Fruit fly (Drosophila melanogaster) whole organism, embryonic: ENCODE measurements around the gene SecS.

Experiments
- CG10565 ChIP-seq: fragments of 200-800 bp; sonication (Bioruptor generic); optimal IDR thresholded peaks from 3 replicates; lab custom pipeline; 2016; ENCODE audit warnings: missing biosample characterization, mild to moderate bottlenecking, missing genetic modification characterization
- CG10959 ChIP-seq: fragments of 200-800 bp; sonication (Bioruptor generic); IDR thresholded peaks from 2 replicates; pipeline ENCODE4 v1.3.6; 2022; ENCODE audit warnings: missing biosample characterization, missing genetic modification characterization
- CG11093 ChIP-seq: fragments of 200-800 bp; sonication (Bioruptor generic); IDR thresholded peaks from 3 replicates; pipeline ENCODE4 v1.3.6; 2022; ENCODE audit warnings: missing biosample characterization, missing genetic modification characterization
- CG11456 ChIP-seq: fragments of 200-800 bp; sonication (Bioruptor generic); IDR thresholded peaks from 3 replicates; pipeline ENCODE4 v1.3.6; 2022; ENCODE audit warnings: missing biosample characterization, missing genetic modification characterization
- CG11723 ChIP-seq: fragments of 200-800 bp; sonication (Bioruptor generic); optimal IDR thresholded peaks from 2 replicates; lab custom pipeline; 2017; ENCODE audit warnings: missing biosample characterization, mild to moderate bottlenecking, missing genetic modification characterization
- CG12769 ChIP-seq: fragments of 200-800 bp; sonication (Bioruptor generic); optimal IDR thresholded peaks from 2 replicates; lab custom pipeline; 2019; ENCODE audit warnings: missing biosample characterization, mild to moderate bottlenecking, missing genetic modification characterization, moderate library complexity
- CG13624 ChIP-seq: fragments of 200-800 bp; sonication (Bioruptor generic); optimal IDR thresholded peaks from 2 replicates; lab custom pipeline; 2016; ENCODE audit warnings: missing biosample characterization, missing genetic modification characterization
- CG16779 ChIP-seq: fragments of 200-800 bp; sonication (Bioruptor generic); IDR thresholded peaks from 2 replicates; pipeline ENCODE4 v1.3.6; 2022; ENCODE audit warnings: missing biosample characterization, missing genetic modification characterization
- CG17328 ChIP-seq: fragments of 200-800 bp; sonication (Bioruptor generic); IDR thresholded peaks from 2 replicates; pipeline ENCODE4 v1.3.6; 2022; ENCODE audit warnings: missing biosample characterization, missing genetic modification characterization
- CG17361 ChIP-seq: fragments of 200-800 bp; sonication (Bioruptor generic); IDR thresholded peaks from 3 replicates; pipeline ENCODE4 v1.3.6; 2022; ENCODE audit warnings: missing biosample characterization, missing genetic modification characterization
- CG2202 ChIP-seq: fragments of 200-800 bp; sonication (Bioruptor generic); optimal IDR thresholded peaks from 2 replicates; lab custom pipeline; 2018; ENCODE audit warnings: missing biosample characterization, mild to moderate bottlenecking, missing genetic modification characterization
- CG42726 ChIP-seq: fragments of 200-800 bp; sonication (Bioruptor generic); IDR thresholded peaks from 2 replicates; pipeline ENCODE4 v1.3.6; 2022; ENCODE audit warnings: missing biosample characterization, missing genetic modification characterization; ENCODE audit not compliant: partially characterized antibody
- CG4424 ChIP-seq: fragments of 200-800 bp; sonication (Bioruptor generic); optimal IDR thresholded peaks from 3 replicates; lab custom pipeline; 2016; ENCODE audit warnings: missing biosample characterization, missing genetic modification characterization
- CG4707 ChIP-seq: fragments of 200-800 bp; sonication (Bioruptor generic); optimal IDR thresholded peaks from 2 replicates; lab custom pipeline; 2018; ENCODE audit warnings: missing biosample characterization, mild to moderate bottlenecking, missing genetic modification characterization, moderate library complexity
- CG6254 ChIP-seq: fragments of 200-800 bp; sonication (Bioruptor generic); optimal IDR thresholded peaks from 3 replicates; lab custom pipeline; 2017; ENCODE audit warnings: mild to moderate bottlenecking, missing biosample characterization, missing genetic modification reagents, missing genetic modification characterization
- CG6791 ChIP-seq: fragments of 200-800 bp; sonication (Bioruptor generic); IDR thresholded peaks from 3 replicates; pipeline ENCODE4 v1.3.6; 2022; ENCODE audit warnings: missing biosample characterization, missing genetic modification characterization; ENCODE audit not compliant: partially characterized antibody
- CG7987 ChIP-seq: fragments of 200-800 bp; sonication (Bioruptor generic); optimal IDR thresholded peaks from 2 replicates; lab custom pipeline; 2018; ENCODE audit warnings: missing biosample characterization, mild to moderate bottlenecking, missing genetic modification characterization, moderate library complexity
- CG8281 ChIP-seq: fragments of 200-800 bp; sonication (Bioruptor generic); optimal IDR thresholded peaks from 2 replicates; lab custom pipeline; 2018; ENCODE audit warnings: missing biosample characterization, mild to moderate bottlenecking, missing genetic modification characterization, moderate library complexity
- CG8478 ChIP-seq: fragments of >200 bp; optimal IDR thresholded peaks from 2 replicates; lab custom pipeline; 2018
- CTCF ChIP-seq: fragments of 200-800 bp; sonication (Bioruptor generic); optimal IDR thresholded peaks from 2 replicates; lab custom pipeline; 2017; ENCODE audit warnings: missing biosample characterization, mild to moderate bottlenecking, missing genetic modification characterization, moderate library complexity
- Camta ChIP-seq: fragments of 200-800 bp; sonication (Bioruptor generic); optimal IDR thresholded peaks from 2 replicates; lab custom pipeline; 2016; ENCODE audit warnings: missing biosample characterization, missing genetic modification characterization
- Dad ChIP-seq: fragments of 200-800 bp; sonication (Bioruptor generic); optimal IDR thresholded peaks from 3 replicates; lab custom pipeline; 2016; ENCODE audit warnings: missing biosample characterization, missing genetic modification characterization
- Dfd ChIP-seq, 2 experiments: fragments of >200 bp; optimal IDR thresholded peaks; 2 replicates each; lab custom pipeline; 2017; ENCODE audit warnings: missing biosample characterization in 2 of 2, missing genetic modification characterization in 2 of 2
- MESR4 ChIP-seq: fragments of 200-800 bp; sonication (Bioruptor generic); optimal IDR thresholded peaks from 2 replicates; lab custom pipeline; 2018; ENCODE audit warnings: missing biosample characterization, mild to moderate bottlenecking, missing genetic modification characterization, moderate library complexity
- Med ChIP-seq: fragments of 200-800 bp; sonication (Bioruptor generic); peaks from one replicate; lab custom pipeline; 2016; ENCODE audit warnings: missing biosample characterization, missing genetic modification characterization, mild to moderate bottlenecking, inconsistent platforms, moderate library complexity
- Stat92E ChIP-seq, 3 experiments: fragments of >200 bp in 2 of 3; fragments of 200-800 bp in 1 of 3; sonication (Bioruptor generic) in 1 of 3; optimal IDR thresholded peaks; 2 replicates each; lab custom pipeline; 2017 to 2019; ENCODE audit warnings: missing biosample characterization in 3 of 3, missing genetic modification characterization in 3 of 3, mild to moderate bottlenecking in 1 of 3, moderate library complexity in 1 of 3
- Trl ChIP-seq, 3 experiments: fragments of >200 bp in 2 of 3; fragments of 200-800 bp in 1 of 3; sonication (Bioruptor generic) in 1 of 3; optimal IDR thresholded peaks; 2 replicates in 1 of 3; 3 replicates in 2 of 3; lab custom pipeline; 2016 to 2017; ENCODE audit warnings: missing biosample characterization in 1 of 3, missing genetic modification characterization in 1 of 3
- Xrp1 ChIP-seq: fragments of 200-800 bp; sonication (Bioruptor generic); IDR thresholded peaks from 2 replicates; pipeline ENCODE4 v1.3.6; 2022; ENCODE audit warnings: missing biosample characterization, missing genetic modification characterization
- ab ChIP-seq: fragments of 200-800 bp; sonication (Bioruptor generic); optimal IDR thresholded peaks from 2 replicates; lab custom pipeline; 2016; ENCODE audit warnings: missing biosample characterization, missing genetic modification characterization
- ap ChIP-seq: fragments of 200-800 bp; sonication (Bioruptor generic); IDR thresholded peaks from 2 replicates; pipeline ENCODE4 v1.3.6; 2022; ENCODE audit warnings: missing biosample characterization, missing genetic modification characterization
- ase ChIP-seq: fragments of 200-800 bp; sonication (Bioruptor generic); IDR thresholded peaks from 3 replicates; pipeline ENCODE4 v1.3.6; 2022; ENCODE audit warnings: missing biosample characterization, missing genetic modification characterization
- az2 ChIP-seq: fragments of 200-800 bp; sonication (Bioruptor generic); optimal IDR thresholded peaks from 3 replicates; lab custom pipeline; 2016; ENCODE audit warnings: missing biosample characterization, missing genetic modification characterization
- bigmax ChIP-seq: fragments of 200-800 bp; sonication (Bioruptor generic); optimal IDR thresholded peaks from 2 replicates; lab custom pipeline; 2018; ENCODE audit warnings: missing biosample characterization, mild to moderate bottlenecking, missing genetic modification characterization
- chm ChIP-seq: fragments of 200-800 bp; sonication (Bioruptor generic); IDR thresholded peaks from 2 replicates; pipeline ENCODE4 v1.3.6; 2022; ENCODE audit warnings: missing biosample characterization, missing genetic modification characterization
- ci ChIP-seq: fragments of 200-800 bp; sonication (Bioruptor generic); IDR thresholded peaks from 3 replicates; pipeline ENCODE4 v1.3.6; 2022; ENCODE audit warnings: missing biosample characterization, missing genetic modification characterization
- croc ChIP-seq: fragments of 200-800 bp; sonication (Bioruptor generic); conservative IDR thresholded peaks from 3 replicates; pipeline ENCODE4 v1.3.6; 2022; ENCODE audit warnings: missing biosample characterization, missing genetic modification characterization
- grn ChIP-seq: fragments of 200-800 bp; sonication (Bioruptor generic); optimal IDR thresholded peaks from 3 replicates; lab custom pipeline; 2017; ENCODE audit warnings: missing biosample characterization, missing genetic modification characterization
- inv ChIP-seq: fragments of 200-800 bp; sonication (Bioruptor generic); IDR thresholded peaks from 2 replicates; pipeline ENCODE4 v1.3.6; 2022; ENCODE audit warnings: missing biosample characterization, missing genetic modification characterization; ENCODE audit not compliant: partially characterized antibody
- kay ChIP-seq: fragments of 200-800 bp; sonication (Bioruptor generic); optimal IDR thresholded peaks from 2 replicates; lab custom pipeline; 2016; ENCODE audit warnings: missing biosample characterization, missing genetic modification characterization
- nau ChIP-seq: fragments of 200-800 bp; sonication (Bioruptor generic); optimal IDR thresholded peaks from 3 replicates; lab custom pipeline; 2017; ENCODE audit warnings: missing biosample characterization, mild to moderate bottlenecking, missing genetic modification characterization, missing genetic modification reagents
- schlank ChIP-seq: fragments of 200-800 bp; sonication (Bioruptor generic); optimal IDR thresholded peaks from 2 replicates; lab custom pipeline; 2018; ENCODE audit warnings: missing biosample characterization, mild to moderate bottlenecking, missing genetic modification characterization
- slou ChIP-seq: fragments of 200-800 bp; sonication (Bioruptor generic); optimal IDR thresholded peaks from 3 replicates; lab custom pipeline; 2016; ENCODE audit warnings: missing biosample characterization, missing genetic modification characterization
- sna ChIP-seq: fragments of 200-800 bp; sonication (Bioruptor generic); IDR thresholded peaks from 2 replicates; pipeline ENCODE4 v1.3.6; 2022; ENCODE audit warnings: missing biosample characterization, missing genetic modification characterization; ENCODE audit not compliant: partially characterized antibody
- stc ChIP-seq: fragments of 200-800 bp; sonication (Bioruptor generic); IDR thresholded peaks from 2 replicates; pipeline ENCODE4 v1.3.6; 2022; ENCODE audit warnings: missing biosample characterization, missing genetic modification characterization
- tio ChIP-seq: fragments of 200-800 bp; sonication (Bioruptor generic); optimal IDR thresholded peaks from 2 replicates; lab custom pipeline; 2017; ENCODE audit warnings: missing biosample characterization, missing genetic modification characterization, inconsistent platforms
- trh ChIP-seq: fragments of 200-800 bp; sonication (Bioruptor generic); optimal IDR thresholded peaks from 2 replicates; lab custom pipeline; 2016; ENCODE audit warnings: missing biosample characterization, missing genetic modification characterization
- zen ChIP-seq: fragments of 200-800 bp; sonication (Bioruptor generic); optimal IDR thresholded peaks from 3 replicates; lab custom pipeline; 2018; ENCODE audit warnings: missing biosample characterization, mild to moderate bottlenecking, missing genetic modification characterization, moderate library complexity
- zfh1 ChIP-seq: fragments of 200-800 bp; sonication (Bioruptor generic); IDR thresholded peaks from 3 replicates; pipeline ENCODE4 v1.3.6; 2022; ENCODE audit warnings: missing biosample characterization, missing genetic modification characterization

The SecS gene

DNA sequence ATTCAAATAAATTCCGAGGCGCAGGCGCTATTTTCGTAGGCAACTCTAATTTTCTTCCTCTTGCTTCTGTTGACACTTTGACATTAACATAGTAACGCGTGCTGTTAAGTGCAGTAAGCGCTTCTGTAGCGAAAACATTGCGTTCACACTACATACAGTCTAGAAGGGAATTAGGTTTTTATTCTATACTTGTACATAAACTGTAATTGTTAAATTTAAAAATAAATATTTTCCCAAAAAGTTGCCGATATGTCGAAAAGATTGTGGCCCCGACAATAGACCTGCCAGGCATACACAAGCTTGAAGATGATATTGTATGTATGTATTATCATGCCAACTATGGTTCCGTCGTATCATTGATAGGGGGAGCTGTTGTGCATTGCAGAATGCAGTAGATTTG lies 5.2 kb downstream of the SecS start, which contains the start of gene asl (continued):
- TF ChIP-seq ab (no peak), sna (no peak), trh (GFP tag; lab: Kevin White, UChicago) (no peak), CG17361 (GFP tag; lab: Robert Waterston, UW) (peak; percentile 83), CG42726 (no peak), CG12769 (peak; percentile 71), CG10565 (GFP tag; lab: Kevin White, UChicago) (no peak), CG7987 (GFP tag; lab: Kevin White, UChicago) (peak; percentile 38), croc (GFP tag; lab: Robert Waterston, UW) (peak; percentile 18; the same call in 1 of the 3 replicates), CG6254 (GFP tag; lab: Kevin White, UChicago) (no peak), bigmax (GFP tag; lab: Kevin White, UChicago) (no peak), zfh1 (GFP tag; lab: Robert Waterston, UW) (peak; percentile 53; the same call in 1 of the 3 replicates), Camta (GFP tag; lab: Kevin White, UChicago) (peak; percentile 56), CG11723 (GFP tag; lab: Kevin White, UChicago) (peak; percentile 15), tio (GFP tag; lab: Kevin White, UChicago) (no peak), az2 (peak; percentile 56), CG8281 (tag; lab: Kevin White, UChicago) (no peak), zen (tag; lab: Kevin White, UChicago) (peak; percentile 68), nau (GFP tag; lab: Kevin White, UChicago) (no peak), Stat92E (GFP tag; optimal IDR thresholded peaks at IDR 0.05; lab: Kevin White, UChicago) (no peak), Xrp1 (GFP tag; lab: Robert Waterston, UW) (peak; percentile 56), CG10959 (GFP tag; lab: Robert Waterston, UW) (no peak), schlank (tag; lab: Kevin White, UChicago) (no peak), CG2202 (tag; lab: Kevin White, UChicago) (peak; percentile 48), kay (GFP tag; lab: Kevin White, UChicago) (no peak), chm (GFP tag; lab: Robert Waterston, UW) (no peak), grn (GFP tag; lab: Kevin White, UChicago) (no peak), CG4707 (GFP tag; lab: Kevin White, UChicago) (peak; percentile 37), CTCF (GFP tag; lab: Kevin White, UChicago) (peak; percentile 94), CG17328 (GFP tag; lab: Robert Waterston, UW) (peak; percentile 57), Dad (GFP tag; lab: Kevin White, UChicago) (peak; percentile 7), ase (peak; percentile 55; the same call in 1 of the 3 replicates), slou (GFP tag; lab: Kevin White, UChicago) (no peak)

DNA sequence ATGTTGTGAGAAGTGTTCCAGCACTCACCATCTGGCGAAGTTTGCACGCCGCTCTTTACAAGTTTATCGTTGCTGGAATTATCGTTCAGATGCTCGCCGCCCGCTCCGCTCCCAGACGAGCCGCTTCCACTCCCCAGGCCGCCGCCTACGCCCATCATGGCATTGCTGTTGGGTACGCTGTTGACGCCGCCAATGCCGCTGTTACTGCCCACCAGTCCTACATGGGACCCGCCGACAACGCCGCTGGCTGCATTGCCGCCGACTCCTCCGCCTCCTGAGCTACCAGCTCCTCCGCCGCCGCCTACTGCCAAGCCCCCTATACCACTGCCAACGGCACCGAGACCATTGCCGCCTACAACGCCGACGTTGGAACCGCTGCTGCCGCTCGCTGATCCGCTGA lies 7.2 kb downstream of the SecS start:
- TF ChIP-seq Trl (optimal IDR thresholded peaks at IDR 0.05; lab: Kevin White, UChicago) = no peak
- TF ChIP-seq Trl (GFP tag; optimal IDR thresholded peaks at IDR 0.05; lab: Kevin White, UChicago) = no peak
- 0 out of 2 replicates have a peak, but pooled peaks have one; percentile 12 for TF ChIP-seq inv
- TF ChIP-seq CG11093 = 0 out of 3 replicates have a peak, but pooled peaks have one; percentile 40
- TF ChIP-seq stc (GFP tag; lab: Robert Waterston, UW) = no peak
- TF ChIP-seq MESR4 (GFP tag; lab: Kevin White, UChicago) = no peak
- TF ChIP-seq CG6791 (GFP tag; lab: Robert Waterston, UW) = no peak
- TF ChIP-seq ap (GFP tag; lab: Robert Waterston, UW) = no peak
- TF ChIP-seq CG16779 (GFP tag; lab: Robert Waterston, UW) = 0 out of 2 replicates have a peak, but pooled peaks have one; percentile 18
- TF ChIP-seq Dfd (GFP tag; optimal IDR thresholded peaks at IDR 0.05; lab: Kevin White, UChicago) = peak in 1 of 2 experiments; percentile 73
- TF ChIP-seq CG13624 = no peak
- TF ChIP-seq CG11456 (GFP tag; lab: Robert Waterston, UW) = 0 out of 3 replicates have a peak, but pooled peaks have one; percentile 32
- TF ChIP-seq CG4424 = no peak
- peak; percentile 59 for TF ChIP-seq CG8478 (lab: Kevin White, UChicago)
- peak; percentile 52 for TF ChIP-seq Med
- 0 out of 3 replicates have a peak, but pooled peaks have one; percentile 25 for TF ChIP-seq ci (GFP tag; lab: Robert Waterston, UW)
